Worm (Caenorhabditis elegans) whole organism, L2 larva: ENCODE data around the gene dnj-5.

Experiments
- F13H6.1 ChIP-seq: sonication (generic microtip); optimal IDR thresholded peaks from 2 replicates; lab custom pipeline; 2016; ENCODE audit warnings: missing genetic modification characterization, missing compliant biosample characterization
- Y55F3AM.14 ChIP-seq: fragments of 200-800 bp; sonication (Bioruptor generic); optimal IDR thresholded peaks from 2 replicates; lab custom pipeline; 2018; ENCODE audit warnings: mild to moderate bottlenecking, missing genetic modification characterization, missing compliant biosample characterization
- ZK546.5 ChIP-seq: sonication (generic microtip); optimal IDR thresholded peaks from 2 replicates; lab custom pipeline; 2017; ENCODE audit warnings: missing biosample characterization, missing genetic modification characterization
- blmp-1 ChIP-seq: sonication (generic microtip); optimal IDR thresholded peaks from 2 replicates; lab custom pipeline; 2017; ENCODE audit warnings: missing genetic modification characterization, mild to moderate bottlenecking, missing compliant biosample characterization, antibody characterized with exemption, moderate library complexity; ENCODE audit not compliant: insufficient read depth
- ceh-16 ChIP-seq: fragments of 150-350 bp; optimal IDR thresholded peaks from 2 replicates; lab custom pipeline; 2014; ENCODE audit warnings: missing biosample characterization, missing genetic modification characterization
- ceh-82 ChIP-seq: fragments of 150-350 bp; optimal IDR thresholded peaks from 2 replicates; lab custom pipeline; 2014; ENCODE audit warnings: missing biosample characterization, missing genetic modification characterization
- crh-2 ChIP-seq: sonication (generic microtip); optimal IDR thresholded peaks from 2 replicates; lab custom pipeline; 2017; ENCODE audit warnings: missing biosample characterization, missing genetic modification characterization
- egl-27 ChIP-seq: sonication (generic microtip); optimal IDR thresholded peaks from 3 replicates; lab custom pipeline; 2017; ENCODE audit warnings: missing biosample characterization, missing genetic modification reagents, missing genetic modification characterization
- elt-3 ChIP-seq: sonication (generic microtip); optimal IDR thresholded peaks from 2 replicates; lab custom pipeline; 2017; ENCODE audit warnings: missing biosample characterization, missing genetic modification characterization
- fos-1 ChIP-seq: fragments of 150-350 bp; optimal IDR thresholded peaks from 2 replicates; lab custom pipeline; 2014; ENCODE audit warnings: missing biosample characterization, missing genetic modification characterization
- gmeb-1 ChIP-seq: fragments of 150-350 bp; optimal IDR thresholded peaks from 2 replicates; lab custom pipeline; 2014; ENCODE audit warnings: missing biosample characterization, missing genetic modification characterization
- lin-13 ChIP-seq: fragments of 150-350 bp; optimal IDR thresholded peaks from 2 replicates; lab custom pipeline; 2014; ENCODE audit warnings: missing biosample characterization, missing genetic modification reagents, missing genetic modification characterization
- lsy-2 ChIP-seq, 2 experiments: fragments of 150-350 bp in 1 of 2; sonication (generic microtip) in 1 of 2; optimal IDR thresholded peaks; 2 replicates each; lab custom pipeline; 2014 to 2017; ENCODE audit warnings: missing biosample characterization in 2 of 2, missing genetic modification characterization in 2 of 2
- mab-5 ChIP-seq: fragments of 150-350 bp; optimal IDR thresholded peaks from 2 replicates; lab custom pipeline; 2014; ENCODE audit warnings: missing biosample characterization, missing genetic modification characterization
- mbf-1 ChIP-seq: sonication (generic microtip); optimal IDR thresholded peaks from 2 replicates; lab custom pipeline; 2017; ENCODE audit warnings: missing biosample characterization, missing genetic modification characterization
- mdl-1 ChIP-seq, 2 experiments: fragments of 150-350 bp in 1 of 2; sonication (generic microtip) in 1 of 2; optimal IDR thresholded peaks; 2 replicates each; lab custom pipeline; 2017; ENCODE audit warnings: missing biosample characterization in 2 of 2, missing genetic modification characterization in 2 of 2
- nhr-10 ChIP-seq: sonication (generic microtip); optimal IDR thresholded peaks from 2 replicates; lab custom pipeline; 2017; ENCODE audit warnings: missing biosample characterization, missing genetic modification characterization
- nhr-11 ChIP-seq: fragments of 150-350 bp; optimal IDR thresholded peaks from 2 replicates; lab custom pipeline; 2014; ENCODE audit warnings: missing biosample characterization, missing genetic modification characterization
- nhr-12 ChIP-seq: fragments of 150-350 bp; optimal IDR thresholded peaks from 2 replicates; lab custom pipeline; 2014; ENCODE audit warnings: missing biosample characterization, missing genetic modification characterization
- nhr-21 ChIP-seq: fragments of 150-350 bp; optimal IDR thresholded peaks from 2 replicates; lab custom pipeline; 2014; ENCODE audit warnings: missing biosample characterization, missing genetic modification characterization
- nhr-25 ChIP-seq: fragments of 150-350 bp; sonication (generic microtip); optimal IDR thresholded peaks from 3 replicates; lab custom pipeline; 2014; ENCODE audit warnings: missing biosample characterization, missing genetic modification characterization
- nhr-6 ChIP-seq: fragments of 150-350 bp; optimal IDR thresholded peaks from 2 replicates; lab custom pipeline; 2014; ENCODE audit warnings: missing biosample characterization, missing genetic modification characterization
- nhr-77 ChIP-seq: fragments of 150-350 bp; optimal IDR thresholded peaks from 2 replicates; lab custom pipeline; 2014; ENCODE audit warnings: missing biosample characterization, missing genetic modification characterization
- sem-4 ChIP-seq: fragments of 150-350 bp; optimal IDR thresholded peaks from 2 replicates; lab custom pipeline; 2014; ENCODE audit warnings: missing biosample characterization, missing genetic modification reagents, missing genetic modification characterization
- sma-3 ChIP-seq: sonication (generic microtip); optimal IDR thresholded peaks from 2 replicates; lab custom pipeline; 2016; ENCODE audit warnings: missing genetic modification reagents, missing genetic modification characterization, missing compliant biosample characterization
- sma-9 ChIP-seq, 2 experiments: fragments of 150-350 bp in 1 of 2; sonication (generic microtip) in 1 of 2; optimal IDR thresholded peaks; 2 replicates each; lab custom pipeline; 2014 to 2016; ENCODE audit warnings: missing genetic modification characterization in 2 of 2, mild to moderate bottlenecking in 1 of 2, missing biosample characterization in 1 of 2, missing compliant biosample characterization in 1 of 2, missing genetic modification reagents in 1 of 2, moderate library complexity in 1 of 2
- snpc-4 ChIP-seq: fragments of 150-350 bp; optimal IDR thresholded peaks from 2 replicates; lab custom pipeline; 2014; ENCODE audit warnings: missing biosample characterization, missing genetic modification characterization
- unc-39 ChIP-seq: fragments of 150-350 bp; optimal IDR thresholded peaks from 2 replicates; lab custom pipeline; 2014; ENCODE audit warnings: missing biosample characterization, missing genetic modification characterization
- unc-62 ChIP-seq: fragments of 150-350 bp; optimal IDR thresholded peaks from 2 replicates; lab custom pipeline; 2014; ENCODE audit warnings: missing biosample characterization, missing genetic modification reagents, missing genetic modification characterization
- ztf-1 ChIP-seq: fragments of 200-800 bp; sonication (Bioruptor generic); conservative IDR thresholded peaks from 2 replicates; pipeline ENCODE4 v1.3.6; 2022; ENCODE audit warnings: missing genetic modification characterization, missing compliant biosample characterization
- ztf-4 ChIP-seq: fragments of 150-350 bp; optimal IDR thresholded peaks from 2 replicates; lab custom pipeline; 2014; ENCODE audit warnings: missing biosample characterization, missing genetic modification characterization

Gene dnj-5

ce11 chrII:6822347-6822746, 35.8 kb downstream of the dnj-5 start (continued):
- TF ChIP-seq ZK546.5 (tag; lab: Kevin White, UChicago) (no peak), nhr-77 (tag; lab: Kevin White, UChicago) (no peak)

ce11 chrII:6821832-6822231, 36.3 kb downstream of the dnj-5 start:
- TF ChIP-seq fos-1 (tag; lab: Kevin White, UChicago) = peak; percentile 95
- no peak for TF ChIP-seq lsy-2 (tag; optimal IDR thresholded peaks at IDR 0.05; lab: Kevin White, UChicago)
- TF ChIP-seq crh-2 (tag; lab: Kevin White, UChicago) = peak; percentile 57
- TF ChIP-seq Y55F3AM.14 (GFP tag; lab: Kevin White, UChicago) = no peak
- no peak for TF ChIP-seq nhr-11 (tag; lab: Kevin White, UChicago)
- no peak for TF ChIP-seq nhr-6 (tag; lab: Kevin White, UChicago)
- peak; percentile 84 for TF ChIP-seq sma-9 (GFP tag; optimal IDR thresholded peaks at IDR 0.05; lab: Kevin White, UChicago)
- no peak for TF ChIP-seq sma-9 (tag; optimal IDR thresholded peaks at IDR 0.05; lab: Kevin White, UChicago)
- no peak for TF ChIP-seq unc-62
- TF ChIP-seq nhr-25 (tag; lab: Kevin White, UChicago) = no peak
- no peak for TF ChIP-seq F13H6.1

DNA sequence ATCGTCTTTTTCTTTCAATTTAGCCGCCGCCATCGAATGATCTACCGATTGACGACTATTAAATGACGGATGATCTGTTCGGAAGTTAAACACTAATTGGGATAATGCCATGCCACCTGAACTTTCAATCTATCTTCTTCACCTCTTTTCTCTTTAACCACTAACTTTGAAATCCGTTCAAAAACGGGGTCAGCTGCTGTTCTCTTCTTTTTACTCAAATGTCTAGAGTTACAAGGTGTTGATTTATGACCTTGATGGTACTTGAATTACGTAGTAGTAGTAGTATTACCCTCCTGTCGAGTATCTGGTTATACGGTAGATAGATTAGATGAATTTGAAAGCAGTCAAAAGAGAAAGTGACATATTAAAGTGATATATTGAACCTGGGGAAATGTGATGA, 37.0 kb downstream of the dnj-5 start:
- TF ChIP-seq sma-3 (peak; percentile 67), ztf-4 (tag; lab: Kevin White, UChicago) (peak; percentile 67), nhr-12 (no peak), mbf-1 (tag; lab: Kevin White, UChicago) (no peak), sma-9 (GFP tag; optimal IDR thresholded peaks at IDR 0.05; lab: Kevin White, UChicago) (peak; percentile 81), sma-9 (tag; optimal IDR thresholded peaks at IDR 0.05; lab: Kevin White, UChicago) (no peak), unc-62 (peak; percentile 77), sem-4 (tag; lab: Kevin White, UChicago) (peak; percentile 90), egl-27 (tag; lab: Kevin White, UChicago) (peak; percentile 62), Y55F3AM.14 (GFP tag; lab: Kevin White, UChicago) (no peak), ceh-16 (tag; lab: Kevin White, UChicago) (peak; percentile 100), blmp-1 (tag; lab: Kevin White, UChicago) (peak; percentile 91), lin-13 (GFP tag; lab: Kevin White, UChicago) (peak; percentile 6), nhr-21 (tag; lab: Kevin White, UChicago) (peak; percentile 39), fos-1 (tag; lab: Kevin White, UChicago) (peak; percentile 30), nhr-6 (tag; lab: Kevin White, UChicago) (peak; percentile 39), nhr-77 (tag; lab: Kevin White, UChicago) (no peak), nhr-25 (tag; lab: Kevin White, UChicago) (peak; percentile 94), F13H6.1 (peak; percentile 31), mab-5 (tag; lab: Kevin White, UChicago) (peak; percentile 21), unc-39 (tag; lab: Kevin White, UChicago) (no peak), ztf-1 (GFP tag; lab: Robert Waterston, UW) (no peak), crh-2 (tag; lab: Kevin White, UChicago) (peak; percentile 37), lsy-2 (tag; optimal IDR thresholded peaks at IDR 0.05; lab: Kevin White, UChicago) (peak in 1 of 2 experiments; percentile 56)

DNA sequence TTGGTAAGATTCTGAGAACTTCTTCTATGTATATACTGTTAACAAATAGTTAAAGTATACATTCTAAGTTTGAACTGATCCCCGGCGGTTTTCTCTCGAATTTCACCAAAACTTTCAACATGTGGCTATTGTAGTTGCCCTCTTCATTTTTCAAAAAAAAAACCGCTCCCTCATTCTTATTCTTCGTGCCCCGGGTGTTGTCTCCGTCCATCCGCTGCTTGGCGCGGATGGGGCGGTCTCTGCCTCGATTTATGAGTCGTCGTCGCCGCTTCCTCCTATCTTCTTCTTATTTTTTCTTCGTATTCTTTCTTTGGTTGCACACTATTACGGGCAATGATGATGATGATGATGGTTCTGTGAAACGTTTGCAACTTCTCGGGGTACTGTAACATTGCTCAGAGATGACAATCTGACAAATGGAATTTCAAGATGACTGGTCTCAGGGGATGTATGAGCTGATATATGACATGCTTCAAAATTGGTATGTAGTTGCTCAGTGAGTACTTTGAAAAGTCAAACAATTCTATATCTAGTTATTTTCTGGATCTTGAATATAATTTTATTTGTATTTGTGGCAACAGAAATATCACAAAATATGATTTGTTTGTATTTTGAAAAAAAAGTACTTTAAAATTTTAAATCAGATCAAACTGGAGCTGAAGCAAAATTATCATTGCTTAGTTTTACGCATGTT, 37.7 kb downstream of the dnj-5 start:
- TF ChIP-seq gmeb-1 (no peak), lsy-2 (tag; optimal IDR thresholded peaks at IDR 0.05; lab: Kevin White, UChicago) (peak in 1 of 2 experiments; percentile 20), Y55F3AM.14 (GFP tag; lab: Kevin White, UChicago) (no peak), sma-9 (GFP tag; optimal IDR thresholded peaks at IDR 0.05; lab: Kevin White, UChicago) (peak; percentile 2), sma-9 (tag; optimal IDR thresholded peaks at IDR 0.05; lab: Kevin White, UChicago) (no peak), mab-5 (tag; lab: Kevin White, UChicago) (peak; percentile 19), blmp-1 (tag; lab: Kevin White, UChicago) (no peak)

DNA sequence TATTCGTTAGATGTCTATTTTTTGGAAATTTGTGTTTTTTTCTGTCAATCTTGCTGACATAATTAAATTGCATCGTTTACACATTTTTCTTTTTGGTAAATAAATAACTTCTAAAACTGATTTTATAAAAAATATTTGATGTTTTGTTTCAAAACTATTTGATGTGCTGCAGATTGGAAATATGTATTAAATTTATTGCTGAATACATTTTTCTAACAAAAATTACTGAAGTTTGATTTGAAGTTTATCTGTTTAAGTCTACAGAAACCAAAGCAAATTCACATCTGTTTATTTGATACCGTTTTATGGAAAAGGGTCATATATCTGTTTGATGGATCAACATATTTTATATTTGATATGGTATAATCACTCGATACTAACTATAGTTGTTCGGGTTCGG, 41.8 kb downstream of the dnj-5 start:
- TF ChIP-seq mbf-1 (tag; lab: Kevin White, UChicago) = no peak
- no peak for TF ChIP-seq lin-13 (GFP tag; lab: Kevin White, UChicago)
- TF ChIP-seq ceh-82 (tag; lab: Kevin White, UChicago) = no peak
- no peak for TF ChIP-seq nhr-10
- TF ChIP-seq snpc-4 (tag; lab: Kevin White, UChicago) = no peak
- no peak for TF ChIP-seq mab-5 (tag; lab: Kevin White, UChicago)
- no peak for TF ChIP-seq nhr-12
- no peak for TF ChIP-seq lsy-2 (tag; optimal IDR thresholded peaks at IDR 0.05; lab: Kevin White, UChicago)
- TF ChIP-seq mdl-1 (tag; optimal IDR thresholded peaks at IDR 0.05; lab: Kevin White, UChicago) = no peak
- TF ChIP-seq elt-3 = no peak
- no peak for TF ChIP-seq nhr-21 (tag; lab: Kevin White, UChicago)
- TF ChIP-seq, all 48 proteins: peak for 0
